Fruit fly (Drosophila melanogaster) whole organism, wandering third instar larva: ENCODE results near the gene CG6652.

ENCODE experiments used
- Dfd ChIP-seq: fragments of >200 bp; optimal IDR thresholded peaks from 2 replicates; lab custom pipeline; 2017; ENCODE audit warnings: missing biosample characterization, missing genetic modification characterization
- Hr78 ChIP-seq: fragments of >200 bp; optimal IDR thresholded peaks from 2 replicates; lab custom pipeline; 2017; ENCODE audit warnings: missing biosample characterization, missing genetic modification characterization
- N ChIP-seq: fragments of >200 bp; optimal IDR thresholded peaks from 2 replicates; lab custom pipeline; 2018; ENCODE audit warnings: missing biosample characterization, missing external identifiers, missing genetic modification characterization
- brk ChIP-seq: fragments of 200-800 bp; sonication (Bioruptor generic); optimal IDR thresholded peaks from 2 replicates; lab custom pipeline; 2016; ENCODE audit warnings: missing biosample characterization, mild to moderate bottlenecking, missing genetic modification characterization
- dsf ChIP-seq: sonication (Bioruptor generic); optimal IDR thresholded peaks from 2 replicates; lab custom pipeline; 2016; ENCODE audit warnings: missing biosample characterization, missing genetic modification characterization, borderline replicate concordance
- h ChIP-seq: fragments of 200-800 bp; sonication (Bioruptor generic); optimal IDR thresholded peaks from 3 replicates; lab custom pipeline; 2016; ENCODE audit warnings: missing biosample characterization, mild to moderate bottlenecking, missing genetic modification characterization
- pan ChIP-seq: fragments of >200 bp; optimal IDR thresholded peaks from 2 replicates; lab custom pipeline; 2017
- psq ChIP-seq: fragments of 200-800 bp; sonication (Bioruptor generic); optimal IDR thresholded peaks from 3 replicates; lab custom pipeline; 2017; ENCODE audit warnings: missing biosample characterization, mild to moderate bottlenecking, missing genetic modification characterization, moderate library complexity
- woc ChIP-seq: sonication (Bioruptor generic); optimal IDR thresholded peaks from 2 replicates; lab custom pipeline; 2016; ENCODE audit warnings: missing biosample characterization, mild to moderate bottlenecking, missing genetic modification characterization

DNA sequence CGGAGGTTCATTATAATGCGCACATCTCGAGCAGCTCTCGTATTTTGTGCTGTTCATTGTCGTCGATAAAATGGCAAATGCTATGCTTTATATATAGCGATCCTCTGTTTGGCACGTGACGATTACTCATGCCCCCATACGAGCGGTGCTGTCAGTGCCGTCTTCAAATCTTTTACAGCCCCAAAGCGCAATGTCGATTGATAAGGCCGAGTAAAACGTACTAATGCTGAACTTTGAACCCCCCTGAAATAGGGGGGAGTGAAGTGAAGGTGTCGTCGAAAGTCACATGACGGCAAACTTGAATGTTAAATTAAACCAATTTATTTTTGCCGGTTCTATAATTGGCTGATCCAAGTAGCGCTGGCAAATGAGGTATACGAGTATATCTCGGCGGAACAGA is 22.4 kb downstream of the CG6652 start:
- TF ChIP-seq N, result no peak
- TF ChIP-seq Hr78 (GFP tag; lab: Kevin White, UChicago), result no peak
- no peak for TF ChIP-seq psq (GFP tag; lab: Kevin White, UChicago)
- no peak for TF ChIP-seq Dfd
- TF ChIP-seq pan (lab: Kevin White, UChicago), result no peak
- TF ChIP-seq h (GFP tag; lab: Kevin White, UChicago), result no peak
- no peak for TF ChIP-seq brk
- TF ChIP-seq dsf (GFP tag; lab: Kevin White, UChicago), result no peak
- TF ChIP-seq woc (GFP tag; lab: Kevin White, UChicago), result no peak
